Fruit fly (Drosophila melanogaster) whole organism: ENCODE data around the gene eEF1delta.

Experiments
- Dll ChIP-seq: fragments of >200 bp; optimal IDR thresholded peaks from 2 replicates; lab custom pipeline; 2017
- pan ChIP-seq: fragments of >200 bp; optimal IDR thresholded peaks from 2 replicates; lab custom pipeline; 2017
- psq ChIP-seq: fragments of >200 bp; optimal IDR thresholded peaks from 2 replicates; lab custom pipeline; 2017
- usp ChIP-seq: fragments of >200 bp; optimal IDR thresholded peaks from 2 replicates; lab custom pipeline; 2017; ENCODE audit warnings: missing biosample characterization, missing genetic modification characterization, mixed read lengths

- TF ChIP-seq usp (GFP tag; lab: Kevin White, UChicago) (no peak), Dll (no peak), pan (no peak), psq (lab: Kevin White, UChicago) (no peak)
Measured at dm6 chr2L:10278658-10279057, 46.4 kb downstream of the eEF1delta start, which contains the start of gene Utx.
